Fruit fly (Drosophila melanogaster) whole organism, embryonic: ENCODE results near the gene CG6178.

Experiments used
- BtbVII ChIP-seq: fragments of 200-800 bp; sonication (Bioruptor generic); optimal IDR thresholded peaks from 3 replicates; lab custom pipeline; 2017; ENCODE audit warnings: missing biosample characterization, mild to moderate bottlenecking, missing genetic modification characterization
- CG10431 ChIP-seq: fragments of 200-800 bp; sonication (Bioruptor generic); optimal IDR thresholded peaks from 3 replicates; lab custom pipeline; 2018; ENCODE audit warnings: missing biosample characterization, mild to moderate bottlenecking, missing genetic modification characterization
- CG11560 ChIP-seq: fragments of 200-800 bp; sonication (Bioruptor generic); IDR thresholded peaks from 3 replicates; pipeline ENCODE4 v1.3.6; 2022; ENCODE audit warnings: missing biosample characterization, missing genetic modification characterization
- CG12744 ChIP-seq: fragments of 200-800 bp; sonication (Bioruptor generic); optimal IDR thresholded peaks from 2 replicates; lab custom pipeline; 2016; ENCODE audit warnings: missing biosample characterization, missing genetic modification characterization
- CG13775 ChIP-seq: fragments of 200-800 bp; sonication (Bioruptor generic); optimal IDR thresholded peaks from 3 replicates; lab custom pipeline; 2017; ENCODE audit warnings: missing biosample characterization, mild to moderate bottlenecking, missing genetic modification characterization
- CG14965 ChIP-seq: fragments of 200-800 bp; sonication (Bioruptor generic); optimal IDR thresholded peaks from 2 replicates; lab custom pipeline; 2016; ENCODE audit warnings: missing biosample characterization, missing genetic modification characterization, borderline replicate concordance
- CG15073 ChIP-seq: fragments of 200-800 bp; sonication (Bioruptor generic); optimal IDR thresholded peaks from 2 replicates; lab custom pipeline; 2016; ENCODE audit warnings: missing biosample characterization, missing genetic modification characterization
- CG1529 ChIP-seq: fragments of 200-800 bp; sonication (Bioruptor generic); optimal IDR thresholded peaks from 3 replicates; lab custom pipeline; 2018; ENCODE audit warnings: missing biosample characterization, missing genetic modification characterization
- CG1647 ChIP-seq: fragments of 200-800 bp; sonication (Bioruptor generic); optimal IDR thresholded peaks from 3 replicates; lab custom pipeline; 2016; ENCODE audit warnings: missing biosample characterization, missing genetic modification characterization
- CG17361 ChIP-seq: fragments of 200-800 bp; sonication (Bioruptor generic); IDR thresholded peaks from 3 replicates; pipeline ENCODE4 v1.3.6; 2022; ENCODE audit warnings: missing biosample characterization, missing genetic modification characterization
- CG31224 ChIP-seq: fragments of 200-800 bp; sonication (Bioruptor generic); IDR thresholded peaks from 2 replicates; pipeline ENCODE4 v1.3.6; 2022; ENCODE audit warnings: missing biosample characterization, missing genetic modification characterization
- CG4282 ChIP-seq: fragments of 200-800 bp; sonication (Bioruptor generic); optimal IDR thresholded peaks from 2 replicates; lab custom pipeline; 2016; ENCODE audit warnings: missing biosample characterization, missing genetic modification characterization
- CG4404 ChIP-seq: fragments of 200-800 bp; sonication (Bioruptor generic); IDR thresholded peaks from 2 replicates; pipeline ENCODE4 v1.3.6; 2022; ENCODE audit warnings: missing biosample characterization, missing genetic modification characterization
- CG4707 ChIP-seq: fragments of 200-800 bp; sonication (Bioruptor generic); optimal IDR thresholded peaks from 2 replicates; lab custom pipeline; 2018; ENCODE audit warnings: missing biosample characterization, mild to moderate bottlenecking, missing genetic modification characterization, moderate library complexity
- CG4820 ChIP-seq: fragments of 200-800 bp; sonication (Bioruptor generic); optimal IDR thresholded peaks from 3 replicates; lab custom pipeline; 2016; ENCODE audit warnings: missing biosample characterization, missing genetic modification characterization
- CG4854 ChIP-seq: fragments of 200-800 bp; sonication (Bioruptor generic); optimal IDR thresholded peaks from 2 replicates; lab custom pipeline; 2016; ENCODE audit warnings: missing biosample characterization, missing genetic modification characterization, inconsistent platforms
- CG7745 ChIP-seq: fragments of 200-800 bp; sonication (Bioruptor generic); optimal IDR thresholded peaks from 2 replicates; lab custom pipeline; 2018; ENCODE audit warnings: missing biosample characterization, mild to moderate bottlenecking, missing genetic modification characterization, moderate library complexity
- CG8290 ChIP-seq, 3 experiments: fragments of 200-800 bp; sonication (Bioruptor generic); optimal IDR thresholded peaks; 2 replicates each; lab custom pipeline; 2016 to 2019; ENCODE audit warnings: missing biosample characterization in 3 of 3, missing genetic modification characterization in 3 of 3, mild to moderate bottlenecking in 2 of 3, moderate library complexity in 1 of 3
- CG8944 ChIP-seq: fragments of 200-800 bp; sonication (Bioruptor generic); optimal IDR thresholded peaks from 3 replicates; lab custom pipeline; 2016; ENCODE audit warnings: missing biosample characterization, missing genetic modification characterization
- Dek ChIP-seq: fragments of 200-800 bp; sonication (Bioruptor generic); optimal IDR thresholded peaks from 3 replicates; lab custom pipeline; 2019; ENCODE audit warnings: missing biosample characterization, mild to moderate bottlenecking, missing genetic modification characterization, moderate library complexity
- Doc2 ChIP-seq: fragments of 200-800 bp; sonication (Bioruptor generic); IDR thresholded peaks from 2 replicates; pipeline ENCODE4 v1.3.6; 2022; ENCODE audit warnings: missing biosample characterization, missing genetic modification characterization
- Fer1 ChIP-seq: fragments of 200-800 bp; sonication (Bioruptor generic); optimal IDR thresholded peaks from 2 replicates; lab custom pipeline; 2017; ENCODE audit warnings: missing biosample characterization, mild to moderate bottlenecking, missing genetic modification characterization
- Gsc ChIP-seq: fragments of 200-800 bp; sonication (Bioruptor generic); IDR thresholded peaks from 2 replicates; pipeline ENCODE4 v1.3.6; 2022; ENCODE audit warnings: missing biosample characterization, missing genetic modification characterization
- Gug ChIP-seq: fragments of 200-800 bp; sonication (Bioruptor generic); IDR thresholded peaks from 4 replicates; pipeline ENCODE4 v1.3.6; 2022; ENCODE audit warnings: missing biosample characterization, missing genetic modification characterization
- HHEX ChIP-seq: fragments of 200-800 bp; sonication (Bioruptor generic); optimal IDR thresholded peaks from 3 replicates; lab custom pipeline; 2017; ENCODE audit warnings: missing biosample characterization, mild to moderate bottlenecking, missing genetic modification characterization, missing genetic modification reagents
- HmgZ ChIP-seq: fragments of 200-800 bp; sonication (Bioruptor generic); optimal IDR thresholded peaks from 2 replicates; lab custom pipeline; 2018; ENCODE audit warnings: missing biosample characterization, mild to moderate bottlenecking, missing genetic modification characterization
- Jarid2 ChIP-seq: fragments of 200-800 bp; sonication (Bioruptor generic); optimal IDR thresholded peaks from 3 replicates; lab custom pipeline; 2017; ENCODE audit warnings: mild to moderate bottlenecking, missing biosample characterization, missing genetic modification reagents, missing genetic modification characterization
- MBD-R2 ChIP-seq: fragments of 200-800 bp; sonication (Bioruptor generic); IDR thresholded peaks from 2 replicates; pipeline ENCODE4 v1.3.6; 2022; ENCODE audit warnings: missing biosample characterization, missing genetic modification characterization
- Mes4 ChIP-seq: fragments of 200-800 bp; sonication (Bioruptor generic); optimal IDR thresholded peaks from 2 replicates; lab custom pipeline; 2016; ENCODE audit warnings: missing biosample characterization, missing genetic modification characterization
- NC2β ChIP-seq: fragments of 200-800 bp; sonication (Bioruptor generic); optimal IDR thresholded peaks from 2 replicates; lab custom pipeline; 2016; ENCODE audit warnings: missing biosample characterization, missing genetic modification characterization
- ac ChIP-seq: fragments of 200-800 bp; sonication (Bioruptor generic); optimal IDR thresholded peaks from 3 replicates; lab custom pipeline; 2017; ENCODE audit warnings: missing biosample characterization, mild to moderate bottlenecking, missing genetic modification characterization
- bab2 ChIP-seq: fragments of 200-800 bp; sonication (Bioruptor generic); optimal IDR thresholded peaks from 2 replicates; lab custom pipeline; 2016; ENCODE audit warnings: missing biosample characterization, missing genetic modification characterization
- cad ChIP-seq: fragments of >200 bp; optimal IDR thresholded peaks from 2 replicates; lab custom pipeline; 2017; ENCODE audit warnings: missing biosample characterization, missing genetic modification characterization
- dan ChIP-seq: fragments of 200-800 bp; sonication (Bioruptor generic); IDR thresholded peaks from 2 replicates; pipeline ENCODE4 v1.3.6; 2022; ENCODE audit warnings: missing biosample characterization, missing genetic modification characterization
- dati ChIP-seq: fragments of 200-800 bp; sonication (Bioruptor generic); IDR thresholded peaks from 2 replicates; pipeline ENCODE4 v1.3.6; 2022; ENCODE audit warnings: missing biosample characterization, missing genetic modification characterization
- gcm2 ChIP-seq: fragments of 200-800 bp; sonication (Bioruptor generic); optimal IDR thresholded peaks from 2 replicates; lab custom pipeline; 2016; ENCODE audit warnings: missing biosample characterization, missing genetic modification characterization
- gsb ChIP-seq: fragments of 200-800 bp; sonication (Bioruptor generic); IDR thresholded peaks from 2 replicates; pipeline ENCODE4 v1.3.6; 2022; ENCODE audit warnings: missing biosample characterization, missing genetic modification characterization
- her ChIP-seq: fragments of 200-800 bp; sonication (Bioruptor generic); optimal IDR thresholded peaks from 2 replicates; lab custom pipeline; 2016; ENCODE audit warnings: missing biosample characterization, missing genetic modification characterization
- ind ChIP-seq: fragments of 200-800 bp; sonication (Bioruptor generic); optimal IDR thresholded peaks from 3 replicates; lab custom pipeline; 2016; ENCODE audit warnings: missing biosample characterization, missing genetic modification characterization
- insv ChIP-seq, 2 experiments: fragments of 200-800 bp; sonication (Bioruptor generic); optimal IDR thresholded peaks; 3 replicates each; lab custom pipeline; 2016 to 2018; ENCODE audit warnings: missing biosample characterization in 2 of 2, missing genetic modification characterization in 2 of 2
- jing ChIP-seq: fragments of 200-800 bp; sonication (Bioruptor generic); optimal IDR thresholded peaks from 2 replicates; lab custom pipeline; 2018; ENCODE audit warnings: missing biosample characterization, mild to moderate bottlenecking, missing genetic modification characterization
- klu ChIP-seq: fragments of 200-800 bp; sonication (Bioruptor generic); IDR thresholded peaks from 2 replicates; pipeline ENCODE4 v1.3.6; 2022; ENCODE audit warnings: missing biosample characterization, missing genetic modification characterization
- oc ChIP-seq: fragments of 200-800 bp; sonication (Bioruptor generic); optimal IDR thresholded peaks from 2 replicates; lab custom pipeline; 2018; ENCODE audit warnings: missing biosample characterization, mild to moderate bottlenecking, missing genetic modification characterization, moderate library complexity
- pros ChIP-seq: fragments of 200-800 bp; sonication (Bioruptor generic); optimal IDR thresholded peaks from 3 replicates; lab custom pipeline; 2019; ENCODE audit warnings: missing biosample characterization, mild to moderate bottlenecking, missing genetic modification characterization, moderate library complexity
- sens ChIP-seq: fragments of 200-800 bp; sonication (Bioruptor generic); peaks from one replicate; lab custom pipeline; 2016; ENCODE audit warnings: missing biosample characterization, missing genetic modification characterization
- slp2 ChIP-seq: fragments of 200-800 bp; sonication (Bioruptor generic); optimal IDR thresholded peaks from 2 replicates; lab custom pipeline; 2016; ENCODE audit warnings: missing biosample characterization, missing genetic modification characterization
- vnd ChIP-seq: fragments of 200-800 bp; sonication (Bioruptor generic); IDR thresholded peaks from 3 replicates; pipeline ENCODE4 v1.3.6; 2022; ENCODE audit warnings: missing biosample characterization, missing genetic modification characterization; ENCODE audit not compliant: partially characterized antibody
- vvl ChIP-seq: fragments of 200-800 bp; sonication (Bioruptor generic); IDR thresholded peaks from 2 replicates; pipeline ENCODE4 v1.3.6; 2022; ENCODE audit warnings: missing biosample characterization, missing genetic modification characterization
- wdn ChIP-seq: fragments of 200-800 bp; sonication (Bioruptor generic); IDR thresholded peaks from 2 replicates; pipeline ENCODE4 v1.3.6; 2022; ENCODE audit warnings: missing biosample characterization, missing genetic modification characterization

The CG6178 gene

dm6 chr3R:24151924-24152809 lies at the start of gene CG6178, which contains the start of gene p38a (continued):
- TF ChIP-seq jing (GFP tag; lab: Kevin White, UChicago) (peak; percentile 82), CG17361 (GFP tag; lab: Robert Waterston, UW) (peak; percentile 100), CG14965 (GFP tag; lab: Kevin White, UChicago) (no peak), Dek (peak; percentile 98), oc (peak; percentile 95), Mes4 (peak; percentile 21), CG4282 (no peak), ind (GFP tag; lab: Kevin White, UChicago) (peak; percentile 96), CG12744 (no peak), CG4820 (GFP tag; lab: Kevin White, UChicago) (peak; percentile 91), ac (GFP tag; lab: Kevin White, UChicago) (peak; percentile 67), MBD-R2 (peak; percentile 81), gcm2 (GFP tag; lab: Kevin White, UChicago) (no peak), CG15073 (peak; percentile 61), klu (GFP tag; lab: Robert Waterston, UW) (peak; percentile 96), CG13775 (peak; percentile 98), wdn (GFP tag; lab: Robert Waterston, UW) (peak; percentile 95), bab2 (peak; percentile 69), gsb (GFP tag; lab: Robert Waterston, UW) (peak; percentile 93), NC2β (GFP tag; lab: Kevin White, UChicago) (no peak), pros (GFP tag; lab: Kevin White, UChicago) (no peak), BtbVII (GFP tag; lab: Kevin White, UChicago) (peak; percentile 96), Gug (GFP tag; lab: Robert Waterston, UW) (peak; percentile 95), Doc2 (GFP tag; lab: Robert Waterston, UW) (peak; percentile 89), HmgZ (tag; lab: Kevin White, UChicago) (peak; percentile 91), Gsc (GFP tag; lab: Robert Waterston, UW) (no peak; the same call in 1 of the 2 replicates), CG4404 (GFP tag; lab: Robert Waterston, UW) (peak; percentile 88), dan (GFP tag; lab: Robert Waterston, UW) (0 out of 2 replicates have a peak, but pooled peaks have one; percentile 29), CG7745 (peak; percentile 35), vnd (GFP tag; lab: Robert Waterston, UW) (no peak), CG8290 (GFP tag; optimal IDR thresholded peaks at IDR 0.05; lab: Kevin White, UChicago) (peak; percentile 50), CG8290 (tag; optimal IDR thresholded peaks at IDR 0.05; lab: Kevin White, UChicago) (no peak), CG1647 (GFP tag; lab: Kevin White, UChicago) (peak; percentile 24), dati (GFP tag; lab: Robert Waterston, UW) (peak; percentile 84), Fer1 (peak; percentile 97), cad (GFP tag; lab: Kevin White, UChicago) (no peak), her (GFP tag; lab: Kevin White, UChicago) (no peak), CG4707 (GFP tag; lab: Kevin White, UChicago) (peak; percentile 75), vvl (peak; percentile 97), CG31224 (GFP tag; lab: Robert Waterston, UW) (peak; percentile 93), CG1529 (GFP tag; lab: Kevin White, UChicago) (peak; percentile 80), HHEX (GFP tag; lab: Kevin White, UChicago) (peak; percentile 97), CG11560 (peak; percentile 96), slp2 (GFP tag; lab: Kevin White, UChicago) (peak; percentile 47), sens (peak; percentile 82), CG10431 (GFP tag; lab: Kevin White, UChicago) (peak; percentile 83), CG4854 (GFP tag; lab: Kevin White, UChicago) (peak; percentile 69), CG8944 (GFP tag; lab: Kevin White, UChicago) (peak; percentile 36), insv (GFP tag; optimal IDR thresholded peaks at IDR 0.05; lab: Kevin White, UChicago) (peak in 1 of 2 experiments; percentile 72), Jarid2 (peak; percentile 86)
